Worm (Caenorhabditis elegans) whole organism, L1 larva: Measurements from ENCODE around the gene T02G5.15.

Experiments
- aly-2 ChIP-seq: fragments of 150-350 bp; optimal IDR thresholded peaks from 2 replicates; lab custom pipeline; 2014; ENCODE audit warnings: missing biosample characterization, missing genetic modification characterization
- blmp-1 ChIP-seq: fragments of 150-350 bp; optimal IDR thresholded peaks from 2 replicates; lab custom pipeline; 2014; ENCODE audit warnings: missing biosample characterization, missing genetic modification characterization
- ceh-63 ChIP-seq: fragments of 200-800 bp; sonication (Bioruptor generic); optimal IDR thresholded peaks from 2 replicates; lab custom pipeline; 2018; ENCODE audit warnings: mild to moderate bottlenecking, missing genetic modification characterization, missing compliant biosample characterization
- ceh-82 ChIP-seq, 3 experiments: fragments of 150-350 bp in 1 of 3; sonication (generic microtip) in 2 of 3; optimal IDR thresholded peaks; 2 replicates each; lab custom pipeline; 2014 to 2017; ENCODE audit warnings: missing biosample characterization in 3 of 3, missing genetic modification characterization in 3 of 3
- ceh-90 ChIP-seq: sonication (generic microtip); optimal IDR thresholded peaks from 2 replicates; lab custom pipeline; 2016; ENCODE audit warnings: missing genetic modification characterization, missing compliant biosample characterization
- efl-1 ChIP-seq, 4 experiments: fragments of 150-350 bp; optimal IDR thresholded peaks in 3 of 4; peaks in 1 of 4; 1 replicate in 1 of 4; 2 replicates in 3 of 4; lab custom pipeline; 2014; ENCODE audit warnings: missing biosample characterization in 2 of 4, missing genetic modification characterization in 2 of 4, missing genetic modification reagents in 2 of 4
- egl-13 ChIP-seq: sonication (generic microtip); optimal IDR thresholded peaks from 2 replicates; lab custom pipeline; 2016; ENCODE audit warnings: missing genotype, missing genetic modification reagents, missing genetic modification characterization, missing compliant biosample characterization
- egl-27 ChIP-seq, 2 experiments: fragments of 150-350 bp in 1 of 2; sonication (generic microtip); optimal IDR thresholded peaks; 3 replicates each; lab custom pipeline; 2017 to 2018; ENCODE audit warnings: missing biosample characterization in 2 of 2, missing genetic modification characterization in 2 of 2, missing genetic modification reagents in 2 of 2
- fos-1 ChIP-seq: fragments of 150-350 bp; optimal IDR thresholded peaks from 2 replicates; lab custom pipeline; 2014; ENCODE audit warnings: missing biosample characterization, missing genetic modification characterization
- hpl-2 ChIP-seq: fragments of 150-350 bp; optimal IDR thresholded peaks from 2 replicates; lab custom pipeline; 2014; ENCODE audit warnings: missing biosample characterization, missing genetic modification reagents, missing genetic modification characterization
- lin-14 ChIP-seq: fragments of 200-800 bp; sonication (Bioruptor generic); optimal IDR thresholded peaks from 2 replicates; lab custom pipeline; 2018; ENCODE audit warnings: mild to moderate bottlenecking, missing genetic modification characterization, moderate library complexity, missing compliant biosample characterization
- lir-3 ChIP-seq: sonication (generic microtip); optimal IDR thresholded peaks from 2 replicates; lab custom pipeline; 2016; ENCODE audit warnings: mild to moderate bottlenecking, missing genetic modification characterization, moderate library complexity, missing compliant biosample characterization; ENCODE audit not compliant: poor library complexity
- mep-1 ChIP-seq: fragments of 150-350 bp; optimal IDR thresholded peaks from 2 replicates; lab custom pipeline; 2014; ENCODE audit warnings: missing biosample characterization, missing genetic modification characterization
- nhr-20 ChIP-seq: sonication (generic microtip); optimal IDR thresholded peaks from 2 replicates; lab custom pipeline; 2016; ENCODE audit warnings: mild to moderate bottlenecking, missing genetic modification characterization, missing compliant biosample characterization
- nhr-237 ChIP-seq: fragments of 150-350 bp; optimal IDR thresholded peaks from 2 replicates; lab custom pipeline; 2014; ENCODE audit warnings: missing biosample characterization, missing genetic modification characterization
- nhr-28 ChIP-seq: fragments of 150-350 bp; optimal IDR thresholded peaks from 2 replicates; lab custom pipeline; 2014; ENCODE audit warnings: missing biosample characterization, missing genetic modification characterization
- nhr-47 ChIP-seq: sonication (generic microtip); optimal IDR thresholded peaks from 2 replicates; lab custom pipeline; 2016; ENCODE audit warnings: mild to moderate bottlenecking, missing genetic modification characterization, moderate library complexity, missing compliant biosample characterization
- nhr-71 ChIP-seq: sonication (generic microtip); optimal IDR thresholded peaks from 2 replicates; lab custom pipeline; 2016; ENCODE audit warnings: mild to moderate bottlenecking, missing genetic modification characterization, moderate library complexity, missing compliant biosample characterization
- pqm-1 ChIP-seq: sonication (generic microtip); optimal IDR thresholded peaks from 3 replicates; lab custom pipeline; 2017; ENCODE audit warnings: missing biosample characterization, missing genetic modification characterization
- rnt-1 ChIP-seq: sonication (generic microtip); optimal IDR thresholded peaks from 2 replicates; lab custom pipeline; 2016; ENCODE audit warnings: mild to moderate bottlenecking, missing genetic modification characterization, moderate library complexity, missing compliant biosample characterization
- unc-130 ChIP-seq: fragments of 150-350 bp; optimal IDR thresholded peaks from 2 replicates; lab custom pipeline; 2017; ENCODE audit warnings: missing biosample characterization, missing genetic modification characterization, inconsistent platforms
- unc-86 ChIP-seq: sonication (generic microtip); optimal IDR thresholded peaks from 2 replicates; lab custom pipeline; 2016; ENCODE audit warnings: missing genetic modification characterization, missing compliant biosample characterization
- vab-15 ChIP-seq: sonication (generic microtip); optimal IDR thresholded peaks from 2 replicates; lab custom pipeline; 2017; ENCODE audit warnings: missing genotype, mild to moderate bottlenecking, missing genetic modification characterization, missing compliant biosample characterization
- zag-1 ChIP-seq: fragments of 150-350 bp; optimal IDR thresholded peaks from 2 replicates; lab custom pipeline; 2014; ENCODE audit warnings: missing biosample characterization, missing genetic modification characterization
- zip-4 ChIP-seq: fragments of 200-800 bp; sonication (Bioruptor generic); optimal IDR thresholded peaks from 2 replicates; lab custom pipeline; 2018; ENCODE audit warnings: mild to moderate bottlenecking, missing genetic modification characterization, moderate library complexity, missing compliant biosample characterization
- ztf-11 ChIP-seq, 2 experiments: sonication (generic microtip); optimal IDR thresholded peaks; 2 replicates each; lab custom pipeline; 2016 to 2017; ENCODE audit warnings: missing genetic modification characterization in 2 of 2, missing biosample characterization in 1 of 2, missing compliant biosample characterization in 1 of 2
- ztf-4 ChIP-seq: fragments of 150-350 bp; optimal IDR thresholded peaks from 2 replicates; lab custom pipeline; 2014; ENCODE audit warnings: missing biosample characterization, missing genetic modification characterization

T02G5.15 gene

DNA sequence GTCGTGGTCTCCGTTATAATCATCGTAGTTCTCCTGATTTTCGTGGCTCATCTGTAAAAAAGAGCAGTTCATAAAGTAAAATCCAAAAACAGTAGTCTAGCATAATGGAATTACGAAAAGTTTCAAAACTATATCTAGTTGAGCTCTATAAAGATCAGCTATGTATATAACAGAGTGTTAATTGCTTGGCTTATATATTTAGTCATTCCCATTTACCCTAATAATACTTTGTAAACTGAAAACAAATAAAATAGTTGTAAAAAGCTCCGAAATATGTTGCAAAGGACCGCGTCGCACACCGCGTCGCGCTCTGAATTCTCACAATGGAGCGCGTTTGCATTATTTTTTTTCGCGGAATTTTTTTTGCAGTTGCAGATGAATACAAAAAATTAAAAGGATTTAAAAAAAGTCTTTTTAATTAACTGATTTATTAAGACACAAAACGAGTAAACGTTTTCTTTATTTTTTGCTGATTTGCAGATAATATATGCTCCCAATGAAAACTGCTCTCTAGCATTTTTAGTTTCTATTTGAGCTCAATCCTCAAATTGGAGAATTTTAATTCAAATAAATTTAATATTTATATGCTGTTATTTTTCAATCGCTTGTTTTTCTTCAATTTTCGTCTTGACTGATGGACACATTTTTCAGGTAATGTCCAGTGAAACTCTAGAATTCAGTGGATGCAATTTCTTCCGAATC, 33.9 kb upstream of the T02G5.15 start, which contains the start of the genes tcer-1 and ZK1127.5 (continued):
- TF ChIP-seq rnt-1 (peak; percentile 44), nhr-237 (tag; lab: Kevin White, UChicago) (peak; percentile 1), blmp-1 (tag; lab: Kevin White, UChicago) (peak; percentile 57), ceh-82 (tag; optimal IDR thresholded peaks at IDR 0.05; lab: Kevin White, UChicago) (peak; percentile 26 to 70 (median 39)), ceh-63 (GFP tag; lab: Kevin White, UChicago) (no peak)

DNA sequence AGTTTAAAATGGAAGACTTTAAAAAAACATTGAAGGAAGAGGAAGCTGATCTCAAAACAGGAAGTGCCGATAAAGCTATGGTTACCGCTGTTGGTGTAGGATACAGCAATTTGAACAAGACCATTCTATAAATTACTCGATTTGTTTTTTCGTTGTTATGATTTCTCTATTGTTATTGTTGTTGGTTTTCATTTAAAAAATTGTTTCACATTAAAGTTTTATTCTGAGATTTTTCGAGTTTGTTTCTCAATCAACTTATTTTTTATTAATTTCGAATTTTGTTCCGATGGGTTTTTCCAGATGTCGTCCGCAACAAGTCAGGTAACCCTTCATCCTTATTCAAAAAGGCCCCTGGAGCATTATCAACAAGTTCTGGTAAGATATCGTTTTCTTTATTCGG, 32.3 kb upstream of the T02G5.15 start, which contains the start of gene ZK1127.12:
ZK1127.12 (plus strand) TSS at position 301 of the 400 bp plus-strand sequence.
- TF ChIP-seq hpl-2 (GFP tag; lab: Kevin White, UChicago) = no peak

- TF ChIP-seq ceh-90 (tag; lab: Kevin White, UChicago) = no peak
- TF ChIP-seq efl-1 (optimal IDR thresholded peaks at IDR 0.05; lab: Kevin White, UChicago) = no peak
- peak in 1 of 2 experiments; percentile 67 for TF ChIP-seq efl-1 (GFP tag; optimal IDR thresholded peaks at IDR 0.05 in 1 of 2; lab: Kevin White, UChicago)
- TF ChIP-seq, all 84 proteins: peak for 1
These were observed 31.1 kb upstream of the T02G5.15 start, which contains the start of gene ZK1127.13 for ce11 chrII:7053001-7053400. ZK1127.13 (plus strand) TSS chrII:7053301.

- TF ChIP-seq vab-15 (tag; lab: Kevin White, UChicago) (no peak), lir-3 (no peak), nhr-47 (tag; lab: Kevin White, UChicago) (no peak), nhr-71 (no peak), ztf-11 (tag; optimal IDR thresholded peaks at IDR 0.05; lab: Kevin White, UChicago) (no peak), nhr-20 (tag; lab: Kevin White, UChicago) (no peak), ceh-82 (tag; optimal IDR thresholded peaks at IDR 0.05; lab: Kevin White, UChicago) (no peak)
These were observed 30.5 kb upstream of the T02G5.15 start, which contains the start of gene ZK1127.4 for ce11 chrII:7053649-7054048. ZK1127.4 (plus strand) TSS chrII:7053949.

ce11 chrII:7054987-7055386, 29.1 kb upstream of the T02G5.15 start, which contains the start of gene ZK1127.3:
ZK1127.3 (plus strand) TSS chrII:7055287.
- TF ChIP-seq unc-130 (tag; lab: Kevin White, UChicago) (no peak), unc-86 (tag; lab: Kevin White, UChicago) (no peak), pqm-1 (no peak), ztf-4 (tag; lab: Kevin White, UChicago) (no peak)

- TF ChIP-seq nhr-237 (tag; lab: Kevin White, UChicago) (no peak), aly-2 (no peak), fos-1 (no peak), nhr-28 (tag; lab: Kevin White, UChicago) (no peak), unc-86 (tag; lab: Kevin White, UChicago) (no peak)
These were observed 27.8 kb upstream of the T02G5.15 start for ce11 chrII:7056328-7056727.

- TF ChIP-seq lin-14 (peak; percentile 32), blmp-1 (tag; lab: Kevin White, UChicago) (peak; percentile 64), zip-4 (GFP tag; lab: Kevin White, UChicago) (no peak), egl-13 (tag; lab: Kevin White, UChicago) (no peak), egl-27 (tag; optimal IDR thresholded peaks at IDR 0.05; lab: Kevin White, UChicago) (no peak), zag-1 (tag; lab: Kevin White, UChicago) (no peak), mep-1 (peak; percentile 12)
These were observed 26.3 kb upstream of the T02G5.15 start, which contains the start of gene cth-2 for ce11 chrII:7057860-7058259. cth-2 (minus strand) TSS chrII:7057960.
